Worm (Caenorhabditis elegans): ENCODE results near the gene nbet-1.
"Not testable (repeated sequence)": the region's sequence is repeated elsewhere in the genome, so short reads cannot be mapped to it uniquely, and the experiment has no call there.

The nbet-1 gene

ce11 chrIV:5204573-5204972, 4.7 kb upstream of the nbet-1 start, which contains the start of gene tni-4:
TSS of gene tni-4 (plus strand) at chrIV:5204591.
- no peak for TF ChIP-seq W03F9.2 (tag; optimal IDR thresholded peaks at IDR 0.05)
- no peak for TF ChIP-seq him-1 (tag; optimal IDR thresholded peaks at IDR 0.05)
- no peak for TF ChIP-seq dao-5 (tag; optimal IDR thresholded peaks at IDR 0.05)

ce11 chrIV:5206716-5207115, 2.6 kb upstream of the nbet-1 start:
- TF ChIP-seq dao-5 (tag; optimal IDR thresholded peaks at IDR 0.05) = no peak
- TF ChIP-seq W03F9.2 (tag; optimal IDR thresholded peaks at IDR 0.05) = no peak
- TF ChIP-seq him-1 (tag; optimal IDR thresholded peaks at IDR 0.05) = no peak

ce11 chrIV:5210606-5211005, 1.3 kb downstream of the nbet-1 start:
- no peak for TF ChIP-seq dao-5 (tag; optimal IDR thresholded peaks at IDR 0.05)
- no peak for TF ChIP-seq W03F9.2 (tag; optimal IDR thresholded peaks at IDR 0.05)
- TF ChIP-seq him-1 (tag; optimal IDR thresholded peaks at IDR 0.05) = no peak

- TF ChIP-seq him-1 (tag; optimal IDR thresholded peaks at IDR 0.05) (no peak), dao-5 (tag; optimal IDR thresholded peaks at IDR 0.05) (no peak), W03F9.2 (tag; optimal IDR thresholded peaks at IDR 0.05) (no peak)
Measured at ce11 chrIV:5215092-5215491, 5.8 kb downstream of the nbet-1 start, which contains the start of gene Y59E9AL.4. TSS of gene Y59E9AL.4 (minus strand) at chrIV:5215192.

ce11 chrIV:5216349-5216748, 7.0 kb downstream of the nbet-1 start:
- no peak for TF ChIP-seq W03F9.2 (tag; optimal IDR thresholded peaks at IDR 0.05)
- TF ChIP-seq dao-5 (tag; optimal IDR thresholded peaks at IDR 0.05) = no peak
- no peak for TF ChIP-seq him-1 (tag; optimal IDR thresholded peaks at IDR 0.05)

- not testable (repeated sequence) for TF ChIP-seq him-1, W03F9.2, dao-5 (tag; optimal IDR thresholded peaks at IDR 0.05)
Measured at ce11 chrIV:5218496-5218895, 9.2 kb downstream of the nbet-1 start, which contains the start of gene nsph-4.2. TSS of gene nsph-4.2 (plus strand) at chrIV:5218796.

- TF ChIP-seq him-1 (tag; optimal IDR thresholded peaks at IDR 0.05) = no peak
- TF ChIP-seq dao-5 (tag; optimal IDR thresholded peaks at IDR 0.05) = no peak
- no peak for TF ChIP-seq W03F9.2 (tag; optimal IDR thresholded peaks at IDR 0.05)
Measured at ce11 chrIV:5221721-5222120, 12.4 kb downstream of the nbet-1 start.

ce11 chrIV:5224238-5224637, 14.9 kb downstream of the nbet-1 start, which contains the start of gene Y59E9AL.8:
TSS of gene Y59E9AL.8 (minus strand) at chrIV:5224338.
- TF ChIP-seq him-1 (tag; optimal IDR thresholded peaks at IDR 0.05) = no peak
- no peak for TF ChIP-seq W03F9.2 (tag; optimal IDR thresholded peaks at IDR 0.05)
- TF ChIP-seq dao-5 (tag; optimal IDR thresholded peaks at IDR 0.05) = no peak

ce11 chrIV:5225277-5225822, 16.0 kb downstream of the nbet-1 start, which contains the start of gene cylc-1:
TSS of gene cylc-1 (minus strand) at chrIV:5225772.
- TF ChIP-seq dao-5, W03F9.2, him-1 (tag; optimal IDR thresholded peaks at IDR 0.05): not testable (repeated sequence)

- TF ChIP-seq W03F9.2, him-1, dao-5 (tag; optimal IDR thresholded peaks at IDR 0.05): not testable (repeated sequence)
Measured at ce11 chrIV:5226552-5226951, 17.3 kb downstream of the nbet-1 start, which contains the start of gene nsph-4.1. TSS of gene nsph-4.1 (plus strand) at chrIV:5226852.

ce11 chrIV:5228619-5229018, 19.3 kb downstream of the nbet-1 start, which contains the start of gene thn-6:
TSS of gene thn-6 (plus strand) at chrIV:5228919.
- TF ChIP-seq W03F9.2 (tag; optimal IDR thresholded peaks at IDR 0.05) = no peak
- TF ChIP-seq him-1 (tag; optimal IDR thresholded peaks at IDR 0.05) = no peak
- TF ChIP-seq dao-5 (tag; optimal IDR thresholded peaks at IDR 0.05) = no peak

- TF ChIP-seq dao-5 (tag; optimal IDR thresholded peaks at IDR 0.05) (no peak), W03F9.2 (tag; optimal IDR thresholded peaks at IDR 0.05) (no peak), him-1 (tag; optimal IDR thresholded peaks at IDR 0.05) (no peak)
Measured at ce11 chrIV:5230530-5230929, 21.2 kb downstream of the nbet-1 start, which contains the start of gene thn-5. TSS of gene thn-5 (plus strand) at chrIV:5230830.

- not testable (repeated sequence) for TF ChIP-seq him-1, dao-5, W03F9.2 (tag; optimal IDR thresholded peaks at IDR 0.05)
Measured at ce11 chrIV:5254678-5255077, 45.4 kb downstream of the nbet-1 start, which contains the start of gene F36H12.10. TSS of gene F36H12.10 (minus strand) at chrIV:5254778.

- TF ChIP-seq W03F9.2, dao-5, him-1 (tag; optimal IDR thresholded peaks at IDR 0.05): not testable (repeated sequence)
Measured at ce11 chrIV:5256731-5257130, 47.4 kb downstream of the nbet-1 start, which contains the start of gene F36H12.9. TSS of gene F36H12.9 (plus strand) at chrIV:5257031.
